Worm (Caenorhabditis elegans) whole organism, L1 larva: Measurements from ENCODE around the gene cysl-2.

Experiments used
- C04F5.9 ChIP-seq: sonication (generic microtip); optimal IDR thresholded peaks from 2 replicates; lab custom pipeline; 2016; ENCODE audit warnings: missing genetic modification characterization, missing compliant biosample characterization
- C16A3.4 ChIP-seq: fragments of 150-350 bp; optimal IDR thresholded peaks from 2 replicates; lab custom pipeline; 2014; ENCODE audit warnings: missing biosample characterization, missing genetic modification characterization
- aha-1 ChIP-seq: fragments of 150-350 bp; optimal IDR thresholded peaks from 2 replicates; lab custom pipeline; 2014; ENCODE audit warnings: missing biosample characterization, missing genetic modification characterization
- alr-1 ChIP-seq: fragments of 200-800 bp; sonication (Bioruptor generic); optimal IDR thresholded peaks from 2 replicates; lab custom pipeline; 2018; ENCODE audit warnings: borderline replicate concordance, mild to moderate bottlenecking, missing genetic modification characterization, missing compliant biosample characterization
- aly-2 ChIP-seq: fragments of 150-350 bp; optimal IDR thresholded peaks from 2 replicates; lab custom pipeline; 2014; ENCODE audit warnings: missing biosample characterization, missing genetic modification characterization
- blmp-1 ChIP-seq: fragments of 150-350 bp; optimal IDR thresholded peaks from 2 replicates; lab custom pipeline; 2014; ENCODE audit warnings: missing biosample characterization, missing genetic modification characterization
- ceh-63 ChIP-seq: fragments of 200-800 bp; sonication (Bioruptor generic); optimal IDR thresholded peaks from 2 replicates; lab custom pipeline; 2018; ENCODE audit warnings: mild to moderate bottlenecking, missing genetic modification characterization, missing compliant biosample characterization
- ceh-82 ChIP-seq, 3 experiments: fragments of 150-350 bp in 1 of 3; sonication (generic microtip) in 2 of 3; optimal IDR thresholded peaks; 2 replicates each; lab custom pipeline; 2014 to 2017; ENCODE audit warnings: missing biosample characterization in 3 of 3, missing genetic modification characterization in 3 of 3
- dpl-1 ChIP-seq, 3 experiments: fragments of 150-350 bp in 2 of 3; sonication (generic microtip) in 1 of 3; optimal IDR thresholded peaks; 2 replicates each; lab custom pipeline; 2014 to 2017; ENCODE audit warnings: missing biosample characterization in 3 of 3, missing genetic modification characterization in 3 of 3, missing genetic modification reagents in 3 of 3
- dsc-1 ChIP-seq: sonication (generic microtip); optimal IDR thresholded peaks from 2 replicates; lab custom pipeline; 2016; ENCODE audit warnings: mild to moderate bottlenecking, missing genetic modification characterization, missing compliant biosample characterization
- efl-1 ChIP-seq, 4 experiments: fragments of 150-350 bp; optimal IDR thresholded peaks in 3 of 4; peaks in 1 of 4; 1 replicate in 1 of 4; 2 replicates in 3 of 4; lab custom pipeline; 2014; ENCODE audit warnings: missing biosample characterization in 2 of 4, missing genetic modification characterization in 2 of 4, missing genetic modification reagents in 2 of 4
- egl-27 ChIP-seq, 2 experiments: fragments of 150-350 bp in 1 of 2; sonication (generic microtip); optimal IDR thresholded peaks; 3 replicates each; lab custom pipeline; 2017 to 2018; ENCODE audit warnings: missing biosample characterization in 2 of 2, missing genetic modification characterization in 2 of 2, missing genetic modification reagents in 2 of 2
- elt-3 ChIP-seq, 6 experiments: fragments of 150-350 bp in 1 of 6; sonication (generic microtip); optimal IDR thresholded peaks; 2 replicates each; lab custom pipeline; 2017 to 2018; ENCODE audit warnings: missing biosample characterization in 6 of 6, missing genetic modification characterization in 6 of 6, inconsistent platforms in 1 of 6
- ets-5 ChIP-seq: fragments of 200-800 bp; sonication (Bioruptor generic); IDR thresholded peaks from 2 replicates; pipeline ENCODE4 v1.3.6; 2022; ENCODE audit warnings: missing genetic modification characterization, missing compliant biosample characterization
- fkh-10 ChIP-seq: sonication (generic microtip); optimal IDR thresholded peaks from 2 replicates; lab custom pipeline; 2017; ENCODE audit warnings: missing biosample characterization, missing genetic modification reagents, missing genetic modification characterization
- fos-1 ChIP-seq: fragments of 150-350 bp; optimal IDR thresholded peaks from 2 replicates; lab custom pipeline; 2014; ENCODE audit warnings: missing biosample characterization, missing genetic modification characterization
- grh-1 ChIP-seq: fragments of 200-800 bp; sonication (Bioruptor generic); IDR thresholded peaks from 2 replicates; pipeline ENCODE4 v1.3.6; 2022; ENCODE audit warnings: missing genetic modification reagents, missing genetic modification characterization, missing compliant biosample characterization
- irx-1 ChIP-seq: sonication (generic microtip); optimal IDR thresholded peaks from 2 replicates; lab custom pipeline; 2016; ENCODE audit warnings: missing genetic modification characterization, missing compliant biosample characterization
- isw-1 ChIP-seq: fragments of 200-800 bp; sonication (Bioruptor generic); IDR thresholded peaks from 2 replicates; pipeline ENCODE4 v1.3.6; 2022; ENCODE audit warnings: missing genetic modification characterization, missing compliant biosample characterization
- jun-1 ChIP-seq: fragments of 150-350 bp; optimal IDR thresholded peaks from 2 replicates; lab custom pipeline; 2014; ENCODE audit warnings: missing biosample characterization, missing genetic modification reagents, missing genetic modification characterization
- lin-39 ChIP-seq: fragments of 150-350 bp; optimal IDR thresholded peaks from 2 replicates; lab custom pipeline; 2014; ENCODE audit warnings: missing biosample characterization, missing genetic modification reagents, missing genetic modification characterization
- lir-3 ChIP-seq: sonication (generic microtip); optimal IDR thresholded peaks from 2 replicates; lab custom pipeline; 2016; ENCODE audit warnings: mild to moderate bottlenecking, missing genetic modification characterization, moderate library complexity, missing compliant biosample characterization; ENCODE audit not compliant: poor library complexity
- mab-9 ChIP-seq: fragments of 200-800 bp; sonication (Bioruptor generic); IDR thresholded peaks from 2 replicates; pipeline ENCODE4 v1.3.6; 2022; ENCODE audit warnings: missing genetic modification reagents, missing genetic modification characterization, missing compliant biosample characterization
- mdl-1 ChIP-seq, 2 experiments: fragments of 150-350 bp; optimal IDR thresholded peaks; 2 replicates each; lab custom pipeline; 2014 to 2017; ENCODE audit warnings: missing biosample characterization in 2 of 2, missing genetic modification characterization in 2 of 2, inconsistent platforms in 1 of 2
- mep-1 ChIP-seq: fragments of 150-350 bp; optimal IDR thresholded peaks from 2 replicates; lab custom pipeline; 2014; ENCODE audit warnings: missing biosample characterization, missing genetic modification characterization
- nhr-11 ChIP-seq: fragments of 150-350 bp; optimal IDR thresholded peaks from 2 replicates; lab custom pipeline; 2014; ENCODE audit warnings: missing biosample characterization, missing genetic modification characterization
- nhr-19 ChIP-seq: fragments of 200-800 bp; sonication (Bioruptor generic); conservative IDR thresholded peaks from 2 replicates; pipeline ENCODE4 v1.3.6; 2022; ENCODE audit warnings: missing genetic modification characterization, missing compliant biosample characterization
- nhr-20 ChIP-seq: sonication (generic microtip); optimal IDR thresholded peaks from 2 replicates; lab custom pipeline; 2016; ENCODE audit warnings: mild to moderate bottlenecking, missing genetic modification characterization, missing compliant biosample characterization
- nhr-71 ChIP-seq: sonication (generic microtip); optimal IDR thresholded peaks from 2 replicates; lab custom pipeline; 2016; ENCODE audit warnings: mild to moderate bottlenecking, missing genetic modification characterization, moderate library complexity, missing compliant biosample characterization
- nhr-76 ChIP-seq: sonication (generic microtip); optimal IDR thresholded peaks from 2 replicates; lab custom pipeline; 2017; ENCODE audit warnings: missing biosample characterization, missing genetic modification characterization
- nhr-77 ChIP-seq: fragments of 150-350 bp; optimal IDR thresholded peaks from 2 replicates; lab custom pipeline; 2014; ENCODE audit warnings: missing biosample characterization, missing genetic modification characterization
- nhr-84 ChIP-seq: sonication (generic microtip); optimal IDR thresholded peaks from 2 replicates; lab custom pipeline; 2017; ENCODE audit warnings: missing biosample characterization, missing genetic modification characterization
- nhr-85 ChIP-seq: sonication (generic microtip); peaks from one replicate; lab custom pipeline; 2016; ENCODE audit warnings: missing genetic modification characterization, inconsistent platforms, missing compliant biosample characterization
- snpc-4 ChIP-seq: fragments of 150-350 bp; optimal IDR thresholded peaks from 2 replicates; lab custom pipeline; 2014; ENCODE audit warnings: missing biosample characterization, missing genetic modification characterization
- sox-4 ChIP-seq: sonication (generic microtip); optimal IDR thresholded peaks from 2 replicates; lab custom pipeline; 2016; ENCODE audit warnings: missing genetic modification characterization, missing compliant biosample characterization
- swsn-7 ChIP-seq: sonication (generic microtip); optimal IDR thresholded peaks from 2 replicates; lab custom pipeline; 2016; ENCODE audit warnings: missing genetic modification characterization, missing compliant biosample characterization
- tlp-1 ChIP-seq: fragments of 150-350 bp; optimal IDR thresholded peaks from 2 replicates; lab custom pipeline; 2014; ENCODE audit warnings: missing biosample characterization, missing genetic modification characterization
- unc-30 ChIP-seq: sonication (generic microtip); optimal IDR thresholded peaks from 2 replicates; lab custom pipeline; 2017; ENCODE audit warnings: missing biosample characterization, missing genetic modification characterization
- unc-62 ChIP-seq: fragments of 150-350 bp; optimal IDR thresholded peaks from 2 replicates; lab custom pipeline; 2014; ENCODE audit warnings: missing biosample characterization, missing genetic modification reagents, missing genetic modification characterization
- vab-15 ChIP-seq: sonication (generic microtip); optimal IDR thresholded peaks from 2 replicates; lab custom pipeline; 2017; ENCODE audit warnings: missing genotype, mild to moderate bottlenecking, missing genetic modification characterization, missing compliant biosample characterization
- ztf-4 ChIP-seq: fragments of 150-350 bp; optimal IDR thresholded peaks from 2 replicates; lab custom pipeline; 2014; ENCODE audit warnings: missing biosample characterization, missing genetic modification characterization

Gene cysl-2

ce11 chrII:14488661-14489060 lies 5.6 kb downstream of the cysl-2 start, which contains the start of gene usp-14 (continued):
- TF ChIP-seq nhr-77 (tag; lab: Kevin White, UChicago) (peak; percentile 58), vab-15 (tag; lab: Kevin White, UChicago) (no peak), mep-1 (peak; percentile 66), alr-1 (no peak), nhr-11 (tag; lab: Kevin White, UChicago) (no peak), ceh-63 (GFP tag; lab: Kevin White, UChicago) (no peak), dpl-1 (GFP tag; optimal IDR thresholded peaks at IDR 0.05; lab: Kevin White, UChicago) (peak; percentile 74 to 87 (median 87)), irx-1 (tag; lab: Kevin White, UChicago) (peak; percentile 51), aly-2 (no peak), lin-39 (no peak), blmp-1 (tag; lab: Kevin White, UChicago) (peak; percentile 69), nhr-19 (GFP tag; lab: Robert Waterston, UW) (peak; percentile 63), swsn-7 (tag; lab: Kevin White, UChicago) (peak; percentile 66), nhr-84 (no peak), nhr-20 (tag; lab: Kevin White, UChicago) (peak; percentile 67), lir-3 (tag; lab: Kevin White, UChicago) (peak; percentile 8), nhr-71 (tag; lab: Kevin White, UChicago) (peak; percentile 74), ets-5 (GFP tag; lab: Robert Waterston, UW) (no peak), mab-9 (GFP tag; lab: Robert Waterston, UW) (no peak), tlp-1 (tag; lab: Kevin White, UChicago) (no peak), nhr-76 (no peak), aha-1 (tag; lab: Kevin White, UChicago) (no peak), ceh-82 (tag; optimal IDR thresholded peaks at IDR 0.05; lab: Kevin White, UChicago) (peak in 2 of 3 experiments; percentile 48 to 51), sox-4 (tag; lab: Kevin White, UChicago) (no peak), fos-1 (tag; lab: Kevin White, UChicago) (no peak), unc-30 (tag; lab: Kevin White, UChicago) (no peak), C16A3.4 (tag; lab: Kevin White, UChicago) (peak; percentile 38), isw-1 (peak; percentile 45), fkh-10 (GFP tag; lab: Kevin White, UChicago) (no peak), ztf-4 (tag; lab: Kevin White, UChicago) (no peak), C04F5.9 (tag; lab: Kevin White, UChicago) (no peak), dsc-1 (peak; percentile 40)
- TF ChIP-seq, all 84 proteins: peak for 39

- no peak for TF ChIP-seq jun-1
- no peak for TF ChIP-seq mdl-1 (tag; optimal IDR thresholded peaks at IDR 0.05; lab: Kevin White, UChicago)
- no peak for TF ChIP-seq snpc-4
- no peak for TF ChIP-seq unc-62 (GFP tag; lab: Kevin White, UChicago)
- TF ChIP-seq efl-1 (optimal IDR thresholded peaks at IDR 0.05; lab: Kevin White, UChicago): no peak
- peak in 1 of 2 experiments; percentile 62 for TF ChIP-seq efl-1 (GFP tag; optimal IDR thresholded peaks at IDR 0.05 in 1 of 2; lab: Kevin White, UChicago)
These were observed 10.4 kb downstream of the cysl-2 start for ce11 chrII:14483813-14484212.

ce11 chrII:14480772-14481171 lies 13.5 kb downstream of the cysl-2 start:
- peak; percentile 84 for TF ChIP-seq blmp-1 (tag; lab: Kevin White, UChicago)
- no peak for TF ChIP-seq egl-27 (tag; optimal IDR thresholded peaks at IDR 0.05; lab: Kevin White, UChicago)
- TF ChIP-seq nhr-85 (tag; lab: Kevin White, UChicago): peak; percentile 4
- peak in 1 of 6 experiments; percentile 21 for TF ChIP-seq elt-3 (tag; optimal IDR thresholded peaks at IDR 0.05; lab: Kevin White, UChicago)
- peak; percentile 48 for TF ChIP-seq grh-1
